Worm (Caenorhabditis elegans): ENCODE data around the gene C54D2.6.

ce11 chrX:7810991-7811390 lies 36.3 kb downstream of the C54D2.6 start:
- TF ChIP-seq dao-5 (tag; optimal IDR thresholded peaks at IDR 0.05) (no peak), him-1 (tag; optimal IDR thresholded peaks at IDR 0.05) (no peak), W03F9.2 (tag; optimal IDR thresholded peaks at IDR 0.05) (no peak)
